Worm (Caenorhabditis elegans) whole organism, L3 larva: ENCODE measurements around the gene mrpl-21.

ENCODE experiments used
- R02D3.7 ChIP-seq: fragments of 150-350 bp; optimal IDR thresholded peaks from 2 replicates; lab custom pipeline; 2014; ENCODE audit warnings: missing biosample characterization, missing genetic modification characterization
- ZK546.5 ChIP-seq: sonication (generic microtip); optimal IDR thresholded peaks from 2 replicates; lab custom pipeline; 2017; ENCODE audit warnings: missing biosample characterization, missing genetic modification characterization
- aly-2 ChIP-seq: fragments of 150-350 bp; optimal IDR thresholded peaks from 2 replicates; lab custom pipeline; 2014; ENCODE audit warnings: missing biosample characterization, missing genetic modification characterization
- ceh-16 ChIP-seq: sonication (generic microtip); optimal IDR thresholded peaks from 2 replicates; lab custom pipeline; 2017; ENCODE audit warnings: missing biosample characterization, missing genetic modification characterization
- ceh-82 ChIP-seq: fragments of 150-350 bp; optimal IDR thresholded peaks from 2 replicates; lab custom pipeline; 2014; ENCODE audit warnings: missing biosample characterization, missing genetic modification characterization
- ceh-9 ChIP-seq: sonication (generic microtip); optimal IDR thresholded peaks from 2 replicates; lab custom pipeline; 2018; ENCODE audit warnings: missing biosample characterization, missing genetic modification characterization
- daf-12 ChIP-seq: fragments of 150-350 bp; optimal IDR thresholded peaks from 2 replicates; lab custom pipeline; 2014; ENCODE audit warnings: missing biosample characterization, missing genetic modification reagents, missing genetic modification characterization
- egl-27 ChIP-seq: sonication (generic microtip); optimal IDR thresholded peaks from 4 replicates; lab custom pipeline; 2017; ENCODE audit warnings: missing biosample characterization, missing genetic modification reagents, missing genetic modification characterization
- elt-2 ChIP-seq: sonication (generic microtip); optimal IDR thresholded peaks from 2 replicates; lab custom pipeline; 2016; ENCODE audit warnings: missing genetic modification reagents, mild to moderate bottlenecking, missing genetic modification characterization, missing compliant biosample characterization
- elt-3 ChIP-seq, 3 experiments: fragments of 150-350 bp in 1 of 3; sonication (generic microtip) in 2 of 3; optimal IDR thresholded peaks; 2 replicates in 2 of 3; 4 replicates in 1 of 3; lab custom pipeline; 2014 to 2017; ENCODE audit warnings: missing biosample characterization in 3 of 3, missing genetic modification characterization in 3 of 3
- eor-1 ChIP-seq, 2 experiments: fragments of 150-350 bp; optimal IDR thresholded peaks; 2 replicates each; lab custom pipeline; 2014 to 2018; ENCODE audit warnings: missing biosample characterization in 2 of 2, missing genetic modification characterization in 2 of 2
- hmg-11 ChIP-seq: sonication (generic microtip); optimal IDR thresholded peaks from 2 replicates; lab custom pipeline; 2016; ENCODE audit warnings: missing genetic modification characterization, missing compliant biosample characterization
- lin-15B ChIP-seq: fragments of 150-350 bp; optimal IDR thresholded peaks from 2 replicates; lab custom pipeline; 2014; ENCODE audit warnings: missing biosample characterization, missing genetic modification characterization
- lin-39 ChIP-seq: fragments of 150-350 bp; optimal IDR thresholded peaks from 2 replicates; lab custom pipeline; 2018; ENCODE audit warnings: missing biosample characterization, missing genetic modification reagents, missing genetic modification characterization
- mdl-1 ChIP-seq: fragments of 150-350 bp; optimal IDR thresholded peaks from 2 replicates; lab custom pipeline; 2014; ENCODE audit warnings: missing biosample characterization, missing genetic modification characterization
- mml-1 ChIP-seq: fragments of 150-350 bp; sonication (generic microtip); optimal IDR thresholded peaks from 3 replicates; lab custom pipeline; 2014; ENCODE audit warnings: missing biosample characterization, missing genetic modification characterization
- nfya-1 ChIP-seq: sonication (generic microtip); optimal IDR thresholded peaks from 2 replicates; lab custom pipeline; 2017; ENCODE audit warnings: missing genetic modification characterization, mild to moderate bottlenecking, missing compliant biosample characterization, antibody characterized with exemption, moderate library complexity; ENCODE audit not compliant: insufficient read depth
- nhr-23 ChIP-seq: fragments of 150-350 bp; optimal IDR thresholded peaks from 2 replicates; lab custom pipeline; 2014; ENCODE audit warnings: missing biosample characterization, missing genetic modification reagents, missing genetic modification characterization
- nhr-25 ChIP-seq: sonication (generic microtip); optimal IDR thresholded peaks from 2 replicates; lab custom pipeline; 2017; ENCODE audit warnings: missing biosample characterization, missing genetic modification characterization
- nhr-28 ChIP-seq: fragments of 150-350 bp; optimal IDR thresholded peaks from 2 replicates; lab custom pipeline; 2014; ENCODE audit warnings: missing biosample characterization, missing genetic modification characterization
- nhr-67 ChIP-seq: fragments of 150-350 bp; optimal IDR thresholded peaks from 2 replicates; lab custom pipeline; 2014; ENCODE audit warnings: missing biosample characterization, missing genetic modification characterization
- nhr-76 ChIP-seq: fragments of 150-350 bp; sonication (generic microtip); optimal IDR thresholded peaks from 5 replicates; lab custom pipeline; 2014; ENCODE audit warnings: missing biosample characterization, missing genetic modification characterization
- nhr-77 ChIP-seq: fragments of 150-350 bp; optimal IDR thresholded peaks from 2 replicates; lab custom pipeline; 2014; ENCODE audit warnings: missing biosample characterization, missing genetic modification characterization
- pha-4 ChIP-seq: fragments of 150-350 bp; optimal IDR thresholded peaks from 2 replicates; lab custom pipeline; 2014; ENCODE audit warnings: missing biosample characterization, missing genetic modification reagents, missing genetic modification characterization
- pqm-1 ChIP-seq: fragments of 150-350 bp; optimal IDR thresholded peaks from 2 replicates; lab custom pipeline; 2017; ENCODE audit warnings: missing biosample characterization, missing genetic modification characterization, inconsistent platforms
- sea-2 ChIP-seq: fragments of 150-350 bp; sonication (generic microtip); optimal IDR thresholded peaks from 4 replicates; lab custom pipeline; 2014; ENCODE audit warnings: missing biosample characterization, missing genetic modification reagents, missing genetic modification characterization
- skn-1 ChIP-seq: fragments of 150-350 bp; optimal IDR thresholded peaks from 2 replicates; lab custom pipeline; 2014; ENCODE audit warnings: missing biosample characterization, missing genetic modification characterization
- snpc-4 ChIP-seq: fragments of 150-350 bp; optimal IDR thresholded peaks from 2 replicates; lab custom pipeline; 2014; ENCODE audit warnings: missing biosample characterization, missing genetic modification characterization
- tbx-2 ChIP-seq: sonication (generic microtip); optimal IDR thresholded peaks from 2 replicates; lab custom pipeline; 2016; ENCODE audit warnings: mild to moderate bottlenecking, missing genetic modification characterization, missing compliant biosample characterization
- unc-62 ChIP-seq: fragments of 150-350 bp; sonication (generic microtip); optimal IDR thresholded peaks from 4 replicates; lab custom pipeline; 2014; ENCODE audit warnings: missing biosample characterization, missing genetic modification reagents, missing genetic modification characterization
- ztf-11 ChIP-seq: fragments of 150-350 bp; optimal IDR thresholded peaks from 2 replicates; lab custom pipeline; 2014; ENCODE audit warnings: missing biosample characterization, missing genetic modification characterization
- ztf-4 ChIP-seq: fragments of 150-350 bp; optimal IDR thresholded peaks from 2 replicates; lab custom pipeline; 2014; ENCODE audit warnings: missing biosample characterization, missing genetic modification characterization

mrpl-21 gene

DNA sequence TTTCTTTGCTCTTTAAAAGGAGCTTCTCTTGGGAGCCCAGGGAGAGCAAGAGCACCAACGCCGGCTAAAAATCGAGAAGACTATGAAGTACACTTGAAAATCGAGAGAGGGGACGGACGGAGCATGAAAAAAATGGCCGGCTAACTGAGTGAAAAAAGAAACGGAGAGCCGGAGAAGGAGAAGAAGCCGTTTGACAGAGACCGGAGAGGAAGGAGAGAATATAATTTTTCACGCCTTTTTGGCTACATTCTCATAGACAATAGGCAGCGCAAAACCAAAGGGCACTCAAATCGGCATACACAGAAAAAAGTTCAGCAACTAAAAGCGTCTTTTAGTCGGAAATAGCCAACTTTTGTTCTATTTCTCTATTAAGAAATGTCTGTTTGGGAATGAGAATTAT is 21.8 kb downstream of the mrpl-21 start:
- TF ChIP-seq egl-27 (tag; lab: Kevin White, UChicago) (no peak), ztf-4 (tag; lab: Kevin White, UChicago) (no peak), nfya-1 (peak; percentile 30)

DNA sequence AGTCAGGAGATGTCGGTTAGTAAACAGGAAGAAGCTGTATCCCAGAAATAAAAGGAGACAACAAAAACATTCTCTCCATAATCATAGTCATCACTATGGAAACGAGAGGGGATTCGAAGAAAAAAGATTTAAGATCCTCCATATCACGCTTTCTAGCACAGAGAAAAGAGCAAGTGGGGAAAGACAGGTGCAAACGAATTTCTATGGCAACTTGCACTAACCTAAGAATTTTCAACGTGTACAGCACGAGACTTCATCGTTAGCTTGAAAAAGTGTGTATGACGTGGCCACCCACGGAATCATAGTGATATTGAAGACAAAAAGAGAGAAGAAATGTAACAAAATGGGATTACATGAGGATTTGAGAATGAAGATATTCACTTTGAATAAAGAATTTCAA is 22.5 kb downstream of the mrpl-21 start:
- TF ChIP-seq nhr-77 (tag; lab: Kevin White, UChicago) (no peak), R02D3.7 (tag; lab: Kevin White, UChicago) (no peak), aly-2 (tag; lab: Kevin White, UChicago) (no peak)

DNA sequence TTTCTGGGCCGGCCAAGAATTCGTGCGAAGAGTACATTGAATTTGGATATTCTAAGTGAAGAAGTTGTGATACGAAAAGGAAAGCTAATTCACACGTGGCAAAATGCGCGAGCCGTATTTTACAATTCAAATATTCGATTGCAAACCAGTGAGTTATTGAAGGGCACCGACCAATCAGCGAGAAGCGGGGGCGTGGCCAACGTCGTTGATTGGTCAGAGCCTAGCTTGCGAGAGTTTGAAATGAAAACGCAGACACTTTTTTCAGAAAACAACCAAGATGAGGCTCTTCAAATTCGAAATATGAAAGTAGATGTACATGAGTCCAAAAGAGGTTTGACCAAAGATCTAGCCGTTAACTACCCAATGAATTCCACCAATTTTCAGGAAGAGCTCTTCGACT is 32.7 kb downstream of the mrpl-21 start:
- TF ChIP-seq eor-1 (tag; optimal IDR thresholded peaks at IDR 0.05; lab: Kevin White, UChicago): no peak
- TF ChIP-seq nfya-1: peak; percentile 93

DNA sequence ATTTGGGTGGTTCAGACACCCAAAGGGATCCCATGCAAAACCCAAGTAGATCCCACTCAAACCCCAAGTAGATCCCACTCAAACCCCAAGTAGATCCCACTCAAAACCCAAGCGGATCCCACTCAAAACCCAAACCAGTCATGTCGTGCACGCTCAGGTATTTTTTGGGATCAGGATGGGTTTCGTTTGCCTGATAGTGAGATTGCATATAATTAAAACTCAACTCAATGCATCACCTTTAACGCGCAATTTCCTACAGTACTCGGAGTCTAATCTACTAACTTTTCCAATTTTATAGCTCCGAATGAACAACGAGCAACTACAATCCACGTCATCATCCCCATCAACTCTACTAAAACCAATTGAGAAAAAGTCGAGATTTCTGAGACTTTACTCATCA is 34.2 kb downstream of the mrpl-21 start, which contains the start of gene phlp-2:
TSS of gene phlp-2 (plus strand) at position 301 of the 400 bp plus-strand sequence.
- no peak for TF ChIP-seq lin-39 (tag; lab: Kevin White, UChicago)

DNA sequence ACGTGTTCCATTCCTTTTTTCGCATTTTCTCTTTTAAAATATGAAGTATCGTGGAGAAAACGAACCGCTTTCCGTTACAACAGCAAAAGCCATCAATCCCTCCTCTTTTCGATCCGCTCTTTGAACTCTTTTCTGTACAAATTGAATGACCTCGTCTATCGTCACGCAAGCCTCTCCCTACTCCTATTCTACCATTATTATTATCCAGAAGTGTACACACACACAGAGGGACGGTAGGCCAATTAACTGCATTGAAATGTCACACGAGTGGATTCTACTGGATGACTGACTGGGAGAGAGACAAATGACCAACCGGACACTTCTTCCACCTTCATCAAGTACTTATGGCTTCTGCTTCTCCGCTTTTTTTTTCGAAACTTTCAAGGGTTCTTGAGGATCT is 35.2 kb downstream of the mrpl-21 start:
- TF ChIP-seq ceh-82 (tag; lab: Kevin White, UChicago): no peak
- no peak for TF ChIP-seq nhr-25 (tag; lab: Kevin White, UChicago)
- TF ChIP-seq ceh-9 (tag; lab: Kevin White, UChicago): no peak
- no peak for TF ChIP-seq mdl-1 (tag; lab: Kevin White, UChicago)
- TF ChIP-seq elt-2 (tag; lab: Kevin White, UChicago): no peak
- TF ChIP-seq elt-3 (tag; optimal IDR thresholded peaks at IDR 0.05; lab: Kevin White, UChicago): no peak
- TF ChIP-seq mml-1 (tag; lab: Kevin White, UChicago): no peak
- TF ChIP-seq nhr-76 (tag; lab: Kevin White, UChicago): no peak
- no peak for TF ChIP-seq sea-2 (GFP tag; lab: Kevin White, UChicago)
- no peak for TF ChIP-seq ZK546.5 (tag; lab: Kevin White, UChicago)
- TF ChIP-seq nhr-67 (tag; lab: Kevin White, UChicago): no peak
- TF ChIP-seq ztf-4 (tag; lab: Kevin White, UChicago): no peak
- TF ChIP-seq ztf-11 (tag; lab: Kevin White, UChicago): no peak

DNA sequence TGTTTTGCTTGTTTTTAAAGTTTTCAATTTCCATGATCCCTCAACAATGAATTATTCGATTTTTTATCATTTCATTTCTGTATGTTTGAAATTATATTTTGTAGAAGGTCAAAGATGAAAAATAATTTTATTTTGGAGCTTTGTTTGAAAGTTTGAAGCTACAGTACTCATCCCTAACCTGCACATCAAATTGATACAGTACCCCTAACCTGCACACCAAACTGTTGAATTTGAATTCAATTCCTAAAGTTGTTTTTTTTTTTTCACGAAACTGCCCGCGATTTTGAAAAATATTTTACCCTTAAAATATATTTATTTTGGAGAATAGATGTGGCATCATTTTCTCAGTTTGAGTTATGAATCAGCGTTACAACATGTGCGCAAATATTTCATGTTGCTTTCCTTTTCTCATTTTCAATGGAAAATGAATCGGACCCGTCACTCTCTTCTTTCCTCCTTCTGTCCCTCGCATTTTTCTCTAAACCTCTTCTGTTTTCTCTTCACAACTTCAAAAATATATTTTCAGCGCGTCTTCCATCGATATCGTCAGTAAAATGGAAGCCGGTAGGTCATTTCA is 37.5 kb downstream of the mrpl-21 start, which contains the start of gene R74.8:
TSS of gene R74.8 (plus strand) at position 527 of the 577 bp plus-strand sequence.
- TF ChIP-seq nhr-23 (tag; lab: Kevin White, UChicago) (no peak), ZK546.5 (tag; lab: Kevin White, UChicago) (no peak), eor-1 (tag; optimal IDR thresholded peaks at IDR 0.05; lab: Kevin White, UChicago) (no peak), nfya-1 (peak; percentile 11)

DNA sequence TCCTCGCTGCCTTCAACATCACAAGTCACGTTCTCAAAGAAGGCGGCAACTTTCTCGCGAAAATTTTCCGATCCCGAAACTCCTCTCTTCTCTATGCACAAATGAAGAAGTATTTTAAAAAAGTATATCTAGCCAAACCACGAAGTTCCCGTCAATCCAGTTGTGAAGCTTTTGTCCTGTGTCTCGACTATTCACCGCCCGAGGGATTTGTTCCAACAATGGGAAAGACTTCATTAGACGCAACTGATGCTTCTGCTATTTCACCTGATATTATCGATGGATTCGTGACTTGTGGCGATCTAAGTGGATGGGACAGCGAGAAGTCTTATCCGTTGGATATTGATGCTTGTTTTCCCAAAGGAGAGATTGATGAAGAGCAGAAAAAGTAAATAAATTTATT is 38.4 kb downstream of the mrpl-21 start:
- no peak for TF ChIP-seq eor-1 (tag; optimal IDR thresholded peaks at IDR 0.05; lab: Kevin White, UChicago)
- TF ChIP-seq elt-2 (tag; lab: Kevin White, UChicago): no peak
- TF ChIP-seq R02D3.7 (tag; lab: Kevin White, UChicago): no peak
- TF ChIP-seq ceh-16 (tag; lab: Kevin White, UChicago): no peak
- TF ChIP-seq nhr-28 (tag; lab: Kevin White, UChicago): no peak

DNA sequence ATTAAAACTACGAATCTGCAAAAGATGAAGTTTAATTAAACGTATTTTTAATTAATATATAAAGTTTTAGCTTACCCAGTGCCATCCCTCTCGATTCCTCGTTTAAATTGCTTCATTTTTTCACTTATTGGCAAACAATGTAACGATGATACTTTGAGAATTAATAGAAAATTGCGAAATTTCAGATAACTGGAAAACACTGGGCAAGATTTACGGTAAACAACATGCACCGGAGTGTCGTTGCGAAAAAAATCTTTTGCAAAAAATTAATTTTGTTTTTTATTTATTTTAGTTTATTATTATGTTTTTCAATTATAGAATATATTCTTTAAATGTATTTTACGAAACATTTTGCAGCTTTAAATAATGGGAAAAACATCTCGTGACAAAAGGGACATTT is 39.3 kb downstream of the mrpl-21 start, which contains the start of the genes pelo-1 and R74.7:
TSS of gene pelo-1 (minus strand) at position 151 of the 400 bp plus-strand sequence.
TSS of gene R74.7 (plus strand) at position 358 of the 400 bp plus-strand sequence.
- no peak for TF ChIP-seq ceh-9 (tag; lab: Kevin White, UChicago)
- no peak for TF ChIP-seq elt-3 (tag; optimal IDR thresholded peaks at IDR 0.05; lab: Kevin White, UChicago)
- no peak for TF ChIP-seq tbx-2 (tag; lab: Kevin White, UChicago)
- TF ChIP-seq ceh-16 (tag; lab: Kevin White, UChicago): no peak
- no peak for TF ChIP-seq pqm-1 (tag; lab: Kevin White, UChicago)
- TF ChIP-seq lin-15B (tag; lab: Kevin White, UChicago): peak; percentile 48
- no peak for TF ChIP-seq hmg-11 (tag; lab: Kevin White, UChicago)
- TF ChIP-seq snpc-4: no peak
- peak; percentile 43 for TF ChIP-seq nfya-1
- TF ChIP-seq skn-1 (tag; lab: Kevin White, UChicago): no peak
- TF ChIP-seq elt-2 (tag; lab: Kevin White, UChicago): no peak
- no peak for TF ChIP-seq mdl-1 (tag; lab: Kevin White, UChicago)
- no peak for TF ChIP-seq aly-2 (tag; lab: Kevin White, UChicago)
- TF ChIP-seq pha-4 (tag; lab: Kevin White, UChicago): peak; percentile 64
- TF ChIP-seq daf-12 (tag; lab: Kevin White, UChicago): no peak
- TF ChIP-seq R02D3.7 (tag; lab: Kevin White, UChicago): peak; percentile 88
- TF ChIP-seq unc-62 (GFP tag; lab: Kevin White, UChicago): no peak
